Worm (Caenorhabditis elegans) whole organism, mixed stage, embryonic: ENCODE measurements around the gene coq-6.

Experiments
- M03D4.4 ChIP-seq: sonication (generic microtip); optimal IDR thresholded peaks from 2 replicates; lab custom pipeline; 2017; ENCODE audit warnings: mild to moderate bottlenecking, missing genetic modification characterization, missing compliant biosample characterization
- bed-3 ChIP-seq: fragments of 200-800 bp; sonication (Bioruptor generic); optimal IDR thresholded peaks from 3 replicates; lab custom pipeline; 2018; ENCODE audit warnings: mild to moderate bottlenecking, missing genetic modification characterization, moderate library complexity, missing compliant biosample characterization
- blmp-1 ChIP-seq: fragments of 150-350 bp; optimal IDR thresholded peaks from 2 replicates; lab custom pipeline; 2014; ENCODE audit warnings: missing biosample characterization, missing genetic modification characterization
- ceh-39 ChIP-seq: fragments of 150-350 bp; optimal IDR thresholded peaks from 2 replicates; lab custom pipeline; 2014; ENCODE audit warnings: missing biosample characterization, missing genetic modification characterization
- ceh-43 ChIP-seq: fragments of 200-800 bp; sonication (Bioruptor generic); optimal IDR thresholded peaks from 2 replicates; lab custom pipeline; 2018; ENCODE audit warnings: mild to moderate bottlenecking, missing genetic modification characterization, moderate library complexity, missing compliant biosample characterization
- ceh-83 ChIP-seq: fragments of 200-800 bp; sonication (Bioruptor generic); optimal IDR thresholded peaks from 2 replicates; lab custom pipeline; 2018; ENCODE audit warnings: mild to moderate bottlenecking, missing genetic modification characterization, missing compliant biosample characterization
- ces-1 ChIP-seq: fragments of 150-350 bp; optimal IDR thresholded peaks from 2 replicates; lab custom pipeline; 2014; ENCODE audit warnings: missing biosample characterization, missing genetic modification reagents, missing genetic modification characterization
- cnd-1 ChIP-seq: fragments of 200-800 bp; sonication (Bioruptor generic); optimal IDR thresholded peaks from 2 replicates; lab custom pipeline; 2018; ENCODE audit warnings: mild to moderate bottlenecking, missing genetic modification characterization, missing compliant biosample characterization
- drap-1 ChIP-seq: fragments of 200-800 bp; sonication (Bioruptor generic); optimal IDR thresholded peaks from 3 replicates; lab custom pipeline; 2018; ENCODE audit warnings: mild to moderate bottlenecking, missing genetic modification characterization, missing compliant biosample characterization
- elt-1 ChIP-seq: sonication (generic microtip); optimal IDR thresholded peaks from 2 replicates; lab custom pipeline; 2017; ENCODE audit warnings: missing genetic modification characterization, mild to moderate bottlenecking, missing compliant biosample characterization, antibody characterized with exemption, moderate library complexity, borderline replicate concordance; ENCODE audit not compliant: insufficient read depth
- elt-3 ChIP-seq: fragments of 150-350 bp; optimal IDR thresholded peaks from 2 replicates; lab custom pipeline; 2014; ENCODE audit warnings: missing biosample characterization, missing genetic modification characterization
- flh-1 ChIP-seq: fragments of 200-800 bp; sonication (Bioruptor generic); optimal IDR thresholded peaks from 2 replicates; lab custom pipeline; 2018; ENCODE audit warnings: mild to moderate bottlenecking, missing genetic modification characterization, moderate library complexity, missing compliant biosample characterization
- ham-2 ChIP-seq: fragments of 200-800 bp; sonication (Bioruptor generic); optimal IDR thresholded peaks from 2 replicates; lab custom pipeline; 2018; ENCODE audit warnings: mild to moderate bottlenecking, missing genetic modification characterization, missing compliant biosample characterization
- hlh-1 ChIP-seq: fragments of 150-350 bp; optimal IDR thresholded peaks from 2 replicates; lab custom pipeline; 2014; ENCODE audit warnings: missing biosample characterization, missing genetic modification reagents, missing genetic modification characterization
- lin-13 ChIP-seq: fragments of 150-350 bp; optimal IDR thresholded peaks from 2 replicates; lab custom pipeline; 2014; ENCODE audit warnings: missing biosample characterization, missing genetic modification characterization
- lin-32 ChIP-seq: fragments of 200-800 bp; sonication (Bioruptor generic); optimal IDR thresholded peaks from 2 replicates; lab custom pipeline; 2018; ENCODE audit warnings: mild to moderate bottlenecking, missing genetic modification characterization, missing compliant biosample characterization
- mep-1 ChIP-seq: fragments of 150-350 bp; optimal IDR thresholded peaks from 2 replicates; lab custom pipeline; 2017; ENCODE audit warnings: missing biosample characterization, missing genetic modification reagents, missing genetic modification characterization, inconsistent platforms
- mls-2 ChIP-seq: sonication (generic microtip); optimal IDR thresholded peaks from 2 replicates; lab custom pipeline; 2016; ENCODE audit warnings: mild to moderate bottlenecking, missing genetic modification characterization, moderate library complexity, missing compliant biosample characterization
- nhr-2 ChIP-seq: fragments of 150-350 bp; optimal IDR thresholded peaks from 2 replicates; lab custom pipeline; 2014; ENCODE audit warnings: missing biosample characterization, missing genetic modification characterization
- nhr-237 ChIP-seq: fragments of 150-350 bp; optimal IDR thresholded peaks from 2 replicates; lab custom pipeline; 2014; ENCODE audit warnings: missing biosample characterization, missing genetic modification characterization
- nhr-76 ChIP-seq: sonication (generic microtip); optimal IDR thresholded peaks from 2 replicates; lab custom pipeline; 2017; ENCODE audit warnings: missing biosample characterization, missing genetic modification characterization
- pha-4 ChIP-seq: fragments of 150-350 bp; optimal IDR thresholded peaks from 2 replicates; lab custom pipeline; 2018; ENCODE audit warnings: missing biosample characterization, missing genetic modification reagents, missing genetic modification characterization
- sem-2 ChIP-seq: fragments of 200-800 bp; sonication (Bioruptor generic); optimal IDR thresholded peaks from 2 replicates; lab custom pipeline; 2018; ENCODE audit warnings: mild to moderate bottlenecking, missing genetic modification characterization, missing compliant biosample characterization
- snpc-4 ChIP-seq: fragments of 150-350 bp; optimal IDR thresholded peaks from 2 replicates; lab custom pipeline; 2014; ENCODE audit warnings: missing biosample characterization, missing genetic modification characterization
- sptf-1 ChIP-seq: sonication (generic microtip); optimal IDR thresholded peaks from 2 replicates; lab custom pipeline; 2017; ENCODE audit warnings: mild to moderate bottlenecking, missing genetic modification characterization, moderate library complexity, missing compliant biosample characterization
- tbx-8 ChIP-seq: fragments of 200-800 bp; sonication (Bioruptor generic); optimal IDR thresholded peaks from 2 replicates; lab custom pipeline; 2018; ENCODE audit warnings: mild to moderate bottlenecking, missing genetic modification characterization, moderate library complexity, missing compliant biosample characterization
- unc-120 ChIP-seq: sonication (generic microtip); optimal IDR thresholded peaks from 2 replicates; lab custom pipeline; 2017; ENCODE audit warnings: missing genetic modification characterization, missing compliant biosample characterization; ENCODE audit not compliant: poor library complexity, severe bottlenecking
- unc-39 ChIP-seq: fragments of 150-350 bp; optimal IDR thresholded peaks from 2 replicates; lab custom pipeline; 2014; ENCODE audit warnings: missing biosample characterization, missing genetic modification characterization
- unc-62 ChIP-seq: fragments of 150-350 bp; optimal IDR thresholded peaks from 2 replicates; lab custom pipeline; 2014; ENCODE audit warnings: missing biosample characterization, missing genetic modification reagents, missing genetic modification characterization
- zip-8 ChIP-seq: fragments of 150-350 bp; optimal IDR thresholded peaks from 2 replicates; lab custom pipeline; 2014; ENCODE audit warnings: missing biosample characterization, missing genetic modification characterization
- ztf-11 ChIP-seq: fragments of 150-350 bp; optimal IDR thresholded peaks from 2 replicates; lab custom pipeline; 2014; ENCODE audit warnings: missing biosample characterization, missing genetic modification characterization

The coq-6 gene

DNA sequence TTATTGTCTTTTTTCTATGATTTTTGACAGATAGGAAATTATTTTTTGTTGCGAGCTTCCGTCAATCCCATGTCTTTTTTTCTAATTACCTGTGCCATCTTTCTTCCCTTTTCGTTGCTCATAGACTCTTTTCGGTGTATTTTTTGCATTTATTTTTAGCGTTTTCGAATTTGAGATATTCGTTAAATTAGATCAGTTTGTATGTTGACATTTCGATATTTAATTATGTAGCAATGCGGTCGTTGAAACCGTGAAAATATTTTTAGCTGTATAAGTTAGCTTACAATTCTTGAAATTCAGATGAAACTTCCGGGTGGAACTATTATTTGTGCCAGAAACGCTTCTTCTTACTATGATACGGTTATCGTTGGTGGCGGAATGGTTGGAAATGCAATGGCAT lies at the start of gene coq-6:
TSS of gene coq-6 (plus strand) at position 301 of the 400 bp plus-strand sequence.
- TF ChIP-seq unc-39 (tag; lab: Kevin White, UChicago) (no peak), ham-2 (no peak), ceh-83 (no peak), ceh-39 (no peak), pha-4 (no peak), blmp-1 (no peak), nhr-76 (tag; lab: Kevin White, UChicago) (no peak), unc-120 (tag; lab: Kevin White, UChicago) (no peak), bed-3 (GFP tag; lab: Kevin White, UChicago) (no peak), M03D4.4 (no peak), elt-3 (tag; lab: Kevin White, UChicago) (no peak)

DNA sequence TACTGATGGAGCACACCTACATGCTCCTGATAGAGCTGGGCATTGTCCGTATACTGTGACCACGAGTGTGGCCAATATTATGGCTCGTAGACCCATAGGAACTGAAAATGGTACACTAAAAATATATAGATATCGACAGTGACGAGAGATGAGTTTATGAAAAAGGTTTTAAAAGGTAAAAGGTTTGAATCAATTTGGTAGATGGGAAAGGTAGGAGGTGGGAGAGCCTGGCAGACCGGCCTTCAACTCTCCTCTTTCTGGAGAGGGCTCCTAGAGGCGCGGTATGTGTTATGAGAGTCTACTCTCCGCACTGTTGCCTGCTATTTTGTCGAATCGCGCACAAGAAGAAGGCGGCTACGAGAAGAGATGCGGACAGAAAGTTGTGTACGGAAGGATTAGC lies 49.1 kb upstream of the coq-6 start, which contains the start of gene lron-2:
TSS of gene lron-2 (minus strand) at position 101 of the 400 bp plus-strand sequence.
- TF ChIP-seq elt-3 (tag; lab: Kevin White, UChicago) (no peak), hlh-1 (no peak), tbx-8 (GFP tag; lab: Kevin White, UChicago) (no peak), pha-4 (no peak), nhr-2 (tag; lab: Kevin White, UChicago) (no peak), sem-2 (no peak), flh-1 (GFP tag; lab: Kevin White, UChicago) (no peak)

DNA sequence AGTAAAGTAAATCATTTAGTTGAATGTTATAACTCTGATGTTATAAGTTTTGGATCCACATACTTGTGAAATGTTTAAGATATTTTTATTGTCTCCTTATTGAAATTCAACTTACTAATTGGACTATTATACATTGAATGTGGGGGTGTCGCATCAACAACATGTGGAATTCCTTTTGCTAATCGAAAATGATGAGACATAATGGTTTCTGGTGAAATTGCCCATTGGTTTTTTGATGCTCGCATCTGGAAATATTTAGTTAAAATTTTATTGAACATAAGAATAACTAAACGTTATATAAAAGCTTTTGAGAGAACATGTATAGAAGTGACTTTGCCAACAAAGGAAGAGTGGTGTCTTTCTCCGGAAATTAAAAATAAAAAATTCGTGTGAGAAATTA lies 44.6 kb upstream of the coq-6 start, which contains the start of gene ZK682.7:
TSS of gene ZK682.7 (minus strand) at position 247 of the 400 bp plus-strand sequence.
- TF ChIP-seq zip-8 (tag; lab: Kevin White, UChicago): no peak
- TF ChIP-seq drap-1 (GFP tag; lab: Kevin White, UChicago): no peak
- no peak for TF ChIP-seq ztf-11 (tag; lab: Kevin White, UChicago)
- TF ChIP-seq hlh-1: no peak
- TF ChIP-seq tbx-8 (GFP tag; lab: Kevin White, UChicago): no peak
- no peak for TF ChIP-seq lin-13 (tag; lab: Kevin White, UChicago)
- no peak for TF ChIP-seq sptf-1 (tag; lab: Kevin White, UChicago)
- no peak for TF ChIP-seq cnd-1 (tag; lab: Kevin White, UChicago)
- TF ChIP-seq mep-1: no peak
- TF ChIP-seq M03D4.4: no peak
- TF ChIP-seq unc-39 (tag; lab: Kevin White, UChicago): no peak
- TF ChIP-seq mls-2: no peak
- no peak for TF ChIP-seq ceh-43 (GFP tag; lab: Kevin White, UChicago)
- no peak for TF ChIP-seq ceh-39
- TF ChIP-seq, all 35 proteins: peak for 0

DNA sequence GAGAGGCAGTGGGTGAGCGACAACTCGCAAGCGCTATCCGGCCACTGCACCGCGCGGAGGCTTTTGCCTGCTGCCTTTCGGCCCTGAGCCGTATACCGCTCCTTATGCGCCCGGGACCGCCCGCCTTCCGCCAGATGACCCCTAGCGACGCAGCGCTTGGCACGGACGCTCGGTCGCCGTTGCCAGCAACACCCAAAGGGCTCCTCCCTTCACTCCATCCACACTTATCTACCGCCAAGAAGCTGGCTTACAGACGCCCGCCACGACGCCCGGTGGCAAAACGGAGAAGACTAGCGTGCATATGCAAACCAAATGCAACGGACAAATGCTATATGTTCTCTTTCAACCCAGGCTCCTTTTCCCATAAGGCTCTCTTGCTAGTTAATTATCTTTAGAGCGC lies 43.2 kb upstream of the coq-6 start:
- TF ChIP-seq unc-120 (tag; lab: Kevin White, UChicago) (no peak), ceh-43 (GFP tag; lab: Kevin White, UChicago) (peak; percentile 24), ces-1 (GFP tag; lab: Kevin White, UChicago) (peak; percentile 59), cnd-1 (tag; lab: Kevin White, UChicago) (peak; percentile 1), flh-1 (GFP tag; lab: Kevin White, UChicago) (no peak), bed-3 (GFP tag; lab: Kevin White, UChicago) (peak; percentile 6), M03D4.4 (peak; percentile 31), ham-2 (no peak), drap-1 (GFP tag; lab: Kevin White, UChicago) (peak; percentile 29), mls-2 (peak; percentile 19), nhr-2 (tag; lab: Kevin White, UChicago) (no peak), sptf-1 (tag; lab: Kevin White, UChicago) (peak; percentile 61), ceh-83 (peak; percentile 25)

DNA sequence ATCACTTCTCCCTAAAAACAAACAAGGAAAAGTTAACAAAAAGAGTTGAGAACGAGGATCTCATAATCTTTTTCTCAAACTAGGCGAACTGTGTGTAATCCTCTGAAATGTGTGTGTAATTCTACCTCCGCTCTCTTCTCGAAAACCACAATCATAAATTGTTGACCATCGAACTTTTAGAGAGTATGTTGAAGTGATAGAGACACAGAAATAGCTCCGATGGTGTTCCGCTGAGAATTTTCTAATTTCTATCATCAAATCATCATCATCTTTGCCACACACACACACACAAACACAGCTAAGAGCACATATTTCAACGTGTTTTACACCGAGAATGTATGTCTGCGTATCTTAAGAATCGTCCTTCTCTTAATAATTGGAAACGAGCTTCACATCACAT lies 41.0 kb upstream of the coq-6 start:
- TF ChIP-seq unc-62 (GFP tag; lab: Kevin White, UChicago) (peak; percentile 18), unc-120 (tag; lab: Kevin White, UChicago) (peak; percentile 49), lin-32 (GFP tag; lab: Kevin White, UChicago) (no peak), pha-4 (peak; percentile 12)

DNA sequence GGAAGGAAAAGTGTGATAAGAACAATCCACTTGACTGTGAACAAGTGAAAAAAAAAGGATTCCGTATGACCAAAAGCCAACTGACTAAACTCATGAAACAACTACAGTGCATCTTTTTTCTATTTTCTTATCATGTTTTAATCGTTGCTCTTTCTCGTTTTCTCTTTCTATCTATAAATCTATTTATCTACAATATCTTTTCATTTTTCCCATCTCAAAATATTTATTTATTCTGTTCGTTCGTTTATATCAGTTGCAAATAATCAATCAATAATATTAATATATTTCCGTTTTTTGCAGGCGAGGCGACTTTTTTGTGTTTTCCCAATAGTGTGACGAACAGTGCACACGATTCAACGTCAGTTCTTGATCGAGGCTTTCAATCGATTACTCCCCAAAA lies 39.2 kb upstream of the coq-6 start, which contains the start of gene F44A2.5:
TSS of gene F44A2.5 (plus strand) at position 301 of the 400 bp plus-strand sequence.
- TF ChIP-seq sptf-1 (tag; lab: Kevin White, UChicago) (no peak), elt-1 (tag; lab: Kevin White, UChicago) (no peak), cnd-1 (tag; lab: Kevin White, UChicago) (no peak), nhr-237 (no peak), lin-13 (tag; lab: Kevin White, UChicago) (no peak), snpc-4 (tag; lab: Kevin White, UChicago) (no peak), unc-120 (tag; lab: Kevin White, UChicago) (no peak), pha-4 (no peak)
